Worm (Caenorhabditis elegans) whole organism, late embryonic: ENCODE measurements around the gene C13G3.12.

Experiments
- C08G9.2 ChIP-seq: sonication (generic microtip); optimal IDR thresholded peaks from 2 replicates; lab custom pipeline; 2016; ENCODE audit warnings: mild to moderate bottlenecking, missing genetic modification characterization, moderate library complexity, missing compliant biosample characterization
- F13H6.1 ChIP-seq: sonication (generic microtip); optimal IDR thresholded peaks from 2 replicates; lab custom pipeline; 2016; ENCODE audit warnings: missing genetic modification characterization, missing compliant biosample characterization
- T23F11.4 ChIP-seq: fragments of 200-800 bp; sonication (Bioruptor generic); optimal IDR thresholded peaks from 2 replicates; lab custom pipeline; 2018; ENCODE audit warnings: mild to moderate bottlenecking, missing genetic modification characterization, missing compliant biosample characterization
- ahr-1 ChIP-seq: sonication (generic microtip); optimal IDR thresholded peaks from 2 replicates; lab custom pipeline; 2016; ENCODE audit warnings: missing genetic modification characterization, missing compliant biosample characterization
- ama-1 ChIP-seq: fragments of 150-350 bp; optimal IDR thresholded peaks from 2 replicates; lab custom pipeline; 2014
- ceh-18 ChIP-seq: sonication (generic microtip); optimal IDR thresholded peaks from 2 replicates; lab custom pipeline; 2016; ENCODE audit warnings: missing genetic modification characterization, missing compliant biosample characterization
- ceh-19 ChIP-seq: fragments of 200-800 bp; sonication (Bioruptor generic); optimal IDR thresholded peaks from 2 replicates; lab custom pipeline; 2018; ENCODE audit warnings: mild to moderate bottlenecking, missing genetic modification characterization, missing compliant biosample characterization
- ceh-2 ChIP-seq: sonication (generic microtip); optimal IDR thresholded peaks from 2 replicates; lab custom pipeline; 2016; ENCODE audit warnings: missing genotype, missing genetic modification characterization, missing compliant biosample characterization
- ceh-30 ChIP-seq: fragments of 150-350 bp; optimal IDR thresholded peaks from 2 replicates; lab custom pipeline; 2014; ENCODE audit warnings: missing biosample characterization, missing genetic modification characterization
- ceh-31 ChIP-seq: sonication (generic microtip); optimal IDR thresholded peaks from 2 replicates; lab custom pipeline; 2016; ENCODE audit warnings: missing genetic modification characterization, missing compliant biosample characterization
- ceh-45 ChIP-seq: fragments of 200-800 bp; sonication (Bioruptor generic); IDR thresholded peaks from 2 replicates; pipeline ENCODE4 v1.3.6; 2022; ENCODE audit warnings: missing genetic modification reagents, missing genetic modification characterization, missing compliant biosample characterization
- ceh-9 ChIP-seq: sonication (generic microtip); optimal IDR thresholded peaks from 2 replicates; lab custom pipeline; 2016; ENCODE audit warnings: mild to moderate bottlenecking, missing genetic modification characterization, inconsistent platforms, missing compliant biosample characterization
- che-1 ChIP-seq: sonication (generic microtip); optimal IDR thresholded peaks from 2 replicates; lab custom pipeline; 2016; ENCODE audit warnings: mild to moderate bottlenecking, missing genetic modification characterization, missing compliant biosample characterization
- dmd-4 ChIP-seq: sonication (generic microtip); optimal IDR thresholded peaks from 2 replicates; lab custom pipeline; 2016; ENCODE audit warnings: borderline replicate concordance, missing genetic modification characterization, missing compliant biosample characterization
- dve-1 ChIP-seq: sonication (generic microtip); optimal IDR thresholded peaks from 2 replicates; lab custom pipeline; 2017; ENCODE audit warnings: antibody characterized with exemption, mild to moderate bottlenecking, missing genetic modification characterization, missing compliant biosample characterization
- elt-2 ChIP-seq: sonication (generic microtip); optimal IDR thresholded peaks from 2 replicates; lab custom pipeline; 2016; ENCODE audit warnings: missing genetic modification reagents, missing genetic modification characterization, missing compliant biosample characterization
- elt-4 ChIP-seq: sonication (generic microtip); optimal IDR thresholded peaks from 2 replicates; lab custom pipeline; 2016; ENCODE audit warnings: missing genetic modification characterization, missing compliant biosample characterization
- eyg-1 ChIP-seq: sonication (generic microtip); optimal IDR thresholded peaks from 2 replicates; lab custom pipeline; 2016; ENCODE audit warnings: missing genotype, missing genetic modification characterization, missing compliant biosample characterization
- fkh-10 ChIP-seq: fragments of 150-350 bp; optimal IDR thresholded peaks from 2 replicates; lab custom pipeline; 2014; ENCODE audit warnings: missing biosample characterization, missing genetic modification reagents, missing genetic modification characterization
- hlh-15 ChIP-seq: sonication (generic microtip); optimal IDR thresholded peaks from 2 replicates; lab custom pipeline; 2016; ENCODE audit warnings: missing genetic modification characterization, missing compliant biosample characterization
- hlh-6 ChIP-seq: sonication (generic microtip); optimal IDR thresholded peaks from 2 replicates; lab custom pipeline; 2016; ENCODE audit warnings: missing genotype, missing genetic modification characterization, missing compliant biosample characterization
- hlh-8 ChIP-seq: sonication (generic microtip); optimal IDR thresholded peaks from 2 replicates; lab custom pipeline; 2016; ENCODE audit warnings: missing genotype, missing genetic modification characterization, missing compliant biosample characterization
- lin-11 ChIP-seq: fragments of 200-800 bp; sonication (Bioruptor generic); optimal IDR thresholded peaks from 2 replicates; lab custom pipeline; 2018; ENCODE audit warnings: mild to moderate bottlenecking, missing genetic modification characterization, missing compliant biosample characterization
- nhr-232 ChIP-seq: sonication (generic microtip); optimal IDR thresholded peaks from 2 replicates; lab custom pipeline; 2016; ENCODE audit warnings: missing genetic modification characterization, missing compliant biosample characterization
- npax-4 ChIP-seq: sonication (generic microtip); optimal IDR thresholded peaks from 2 replicates; lab custom pipeline; 2016; ENCODE audit warnings: missing genetic modification characterization, missing compliant biosample characterization
- odd-2 ChIP-seq: sonication (generic microtip); optimal IDR thresholded peaks from 2 replicates; lab custom pipeline; 2017; ENCODE audit warnings: antibody characterized with exemption, mild to moderate bottlenecking, missing genetic modification characterization, missing compliant biosample characterization
- pat-9 ChIP-seq: fragments of 200-800 bp; sonication (Bioruptor generic); optimal IDR thresholded peaks from 2 replicates; lab custom pipeline; 2018; ENCODE audit warnings: mild to moderate bottlenecking, missing genetic modification characterization, moderate library complexity, missing compliant biosample characterization
- pha-2 ChIP-seq: sonication (generic microtip); optimal IDR thresholded peaks from 2 replicates; lab custom pipeline; 2017; ENCODE audit warnings: mild to moderate bottlenecking, missing genetic modification characterization, missing compliant biosample characterization
- pqm-1 ChIP-seq: sonication (generic microtip); optimal IDR thresholded peaks from 2 replicates; lab custom pipeline; 2016; ENCODE audit warnings: missing genetic modification characterization, missing compliant biosample characterization
- pros-1 ChIP-seq: fragments of 150-350 bp; optimal IDR thresholded peaks from 2 replicates; lab custom pipeline; 2014; ENCODE audit warnings: missing biosample characterization, missing genetic modification reagents, missing genetic modification characterization
- sdc-2 ChIP-seq: sonication (generic microtip); optimal IDR thresholded peaks from 2 replicates; lab custom pipeline; 2016; ENCODE audit warnings: missing genotype, missing genetic modification characterization, missing compliant biosample characterization
- sox-2 ChIP-seq: fragments of 200-800 bp; sonication (Bioruptor generic); IDR thresholded peaks from 2 replicates; pipeline ENCODE4 v1.3.6; 2022; ENCODE audit warnings: missing genetic modification reagents, missing genetic modification characterization, missing compliant biosample characterization
- sox-4 ChIP-seq: sonication (generic microtip); optimal IDR thresholded peaks from 2 replicates; lab custom pipeline; 2017; ENCODE audit warnings: mild to moderate bottlenecking, missing genetic modification characterization, inconsistent platforms, missing compliant biosample characterization
- syd-9 ChIP-seq: sonication (generic microtip); optimal IDR thresholded peaks from 2 replicates; lab custom pipeline; 2016; ENCODE audit warnings: mild to moderate bottlenecking, missing genetic modification characterization, moderate library complexity, missing compliant biosample characterization
- tbx-7 ChIP-seq: sonication (generic microtip); optimal IDR thresholded peaks from 2 replicates; lab custom pipeline; 2016; ENCODE audit warnings: missing genotype, missing genetic modification characterization, missing compliant biosample characterization
- unc-42 ChIP-seq: sonication (generic microtip); optimal IDR thresholded peaks from 2 replicates; lab custom pipeline; 2016; ENCODE audit warnings: missing genotype, missing genetic modification characterization, missing compliant biosample characterization

Gene C13G3.12

DNA sequence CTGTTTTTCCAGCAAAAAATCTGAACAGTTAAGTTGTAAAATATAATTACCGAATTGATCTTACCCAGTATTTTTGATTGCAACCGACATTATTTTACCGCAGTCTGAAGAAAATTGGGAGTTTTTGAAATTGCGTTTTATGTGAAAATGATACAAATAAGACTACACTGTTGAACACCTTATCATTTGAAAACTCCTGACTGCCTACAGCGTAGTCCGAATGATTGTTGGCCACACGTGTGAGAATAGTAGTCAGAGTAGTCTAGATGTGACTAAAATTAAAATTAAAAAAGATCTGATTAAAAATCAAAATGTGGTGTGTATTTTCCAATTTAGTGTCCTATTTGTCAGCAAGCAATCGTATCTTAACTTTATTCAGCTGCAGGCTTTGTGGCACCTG lies 24.0 kb upstream of the C13G3.12 start, which contains the start of gene dhs-18:
Gene dhs-18 (minus strand): TSS at position 104 of the 400 bp plus-strand sequence.
- no peak for TF ChIP-seq ceh-31

DNA sequence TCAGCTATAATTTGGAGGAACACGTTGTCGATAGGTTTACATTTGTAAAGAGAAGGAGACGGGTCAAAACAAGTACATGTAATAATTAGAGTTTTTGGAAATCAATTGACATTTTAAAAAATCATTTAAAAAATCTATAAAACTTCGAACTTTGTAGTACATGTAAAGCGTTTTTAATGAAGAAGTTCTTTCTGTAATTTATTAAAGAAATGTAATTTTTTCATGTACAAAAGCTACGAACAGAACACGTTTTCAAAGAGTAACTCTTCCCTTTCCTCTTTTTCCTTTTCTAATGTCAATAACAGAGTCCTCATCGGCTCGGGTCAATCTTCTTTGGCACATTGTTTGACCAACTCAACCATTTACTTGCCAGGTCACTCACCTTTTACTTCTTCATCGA lies 21.1 kb upstream of the C13G3.12 start, which contains the start of gene C45B11.6:
Gene C45B11.6 (plus strand): TSS at position 301 of the 400 bp plus-strand sequence.
- TF ChIP-seq hlh-6 (tag; lab: Kevin White, UChicago), result no peak
- TF ChIP-seq pros-1 (tag; lab: Kevin White, UChicago), result no peak
- no peak for TF ChIP-seq syd-9 (tag; lab: Kevin White, UChicago)
- TF ChIP-seq eyg-1, result no peak
- TF ChIP-seq ama-1, result no peak
- no peak for TF ChIP-seq hlh-15
- no peak for TF ChIP-seq elt-4 (tag; lab: Kevin White, UChicago)
- no peak for TF ChIP-seq pat-9 (tag; lab: Kevin White, UChicago)
- TF ChIP-seq C08G9.2 (tag; lab: Kevin White, UChicago), result no peak
- TF ChIP-seq ceh-19, result no peak
- TF ChIP-seq, all 69 proteins: peak for 0

DNA sequence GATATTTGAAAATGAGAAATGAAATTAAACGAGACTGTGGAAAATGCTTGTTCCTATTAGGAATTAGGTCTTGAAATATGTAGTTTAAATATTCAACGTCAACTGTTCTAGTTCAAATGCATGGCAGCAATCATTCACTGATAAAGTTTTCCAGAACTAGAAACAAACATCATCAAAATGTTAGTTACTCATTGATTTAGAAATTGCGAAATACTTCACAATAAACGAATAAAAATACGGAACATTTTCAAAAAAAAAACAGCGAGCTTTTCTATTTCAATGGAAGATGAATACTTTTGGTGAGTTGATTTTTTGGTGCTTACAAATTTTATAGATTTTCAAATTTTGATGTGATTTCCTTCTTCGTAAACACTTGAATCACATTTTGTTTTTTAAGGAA lies 19.8 kb upstream of the C13G3.12 start, which contains the start of gene C45B11.2:
Gene C45B11.2 (plus strand): TSS at position 173 of the 400 bp plus-strand sequence.
- TF ChIP-seq unc-42 (tag; lab: Kevin White, UChicago) (no peak), pros-1 (tag; lab: Kevin White, UChicago) (no peak), fkh-10 (GFP tag; lab: Kevin White, UChicago) (no peak), dmd-4 (no peak), F13H6.1 (tag; lab: Kevin White, UChicago) (no peak), dve-1 (tag; lab: Kevin White, UChicago) (no peak), tbx-7 (tag; lab: Kevin White, UChicago) (no peak), hlh-8 (tag; lab: Kevin White, UChicago) (no peak), nhr-232 (tag; lab: Kevin White, UChicago) (no peak), odd-2 (tag; lab: Kevin White, UChicago) (no peak), ahr-1 (no peak), sox-2 (no peak)

DNA sequence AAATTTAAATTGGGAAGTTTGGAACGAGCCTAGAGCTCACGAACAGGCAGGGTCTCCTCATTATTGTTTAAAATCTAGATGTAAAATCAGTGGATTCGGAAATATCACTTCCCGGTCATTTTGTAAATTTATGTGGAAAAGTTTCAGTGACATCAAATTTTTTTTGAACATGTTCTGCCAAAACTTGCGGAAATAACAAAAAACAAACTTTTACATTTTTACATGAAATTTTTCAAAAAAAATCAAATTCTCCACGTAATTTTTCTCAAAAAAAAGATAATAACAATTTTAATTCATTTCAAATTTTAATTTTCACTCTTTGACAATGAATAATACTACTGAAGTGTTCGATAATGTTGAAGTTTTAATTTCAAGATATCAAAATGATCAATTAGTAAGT lies 18.8 kb upstream of the C13G3.12 start, which contains the start of gene C45B11.5:
Gene C45B11.5 (plus strand): TSS at position 301 of the 400 bp plus-strand sequence.
- no peak for TF ChIP-seq C08G9.2 (tag; lab: Kevin White, UChicago)
- no peak for TF ChIP-seq elt-2 (tag; lab: Kevin White, UChicago)
- TF ChIP-seq ceh-18 (tag; lab: Kevin White, UChicago), result no peak
- TF ChIP-seq elt-4 (tag; lab: Kevin White, UChicago), result no peak
- no peak for TF ChIP-seq ceh-9 (tag; lab: Kevin White, UChicago)
- TF ChIP-seq T23F11.4 (GFP tag; lab: Kevin White, UChicago), result no peak
- no peak for TF ChIP-seq hlh-6 (tag; lab: Kevin White, UChicago)
- no peak for TF ChIP-seq ceh-31
- TF ChIP-seq ceh-2 (tag; lab: Kevin White, UChicago), result no peak
- no peak for TF ChIP-seq npax-4 (tag; lab: Kevin White, UChicago)
- TF ChIP-seq sdc-2 (tag; lab: Kevin White, UChicago), result no peak
- TF ChIP-seq, all 69 proteins: peak for 0

DNA sequence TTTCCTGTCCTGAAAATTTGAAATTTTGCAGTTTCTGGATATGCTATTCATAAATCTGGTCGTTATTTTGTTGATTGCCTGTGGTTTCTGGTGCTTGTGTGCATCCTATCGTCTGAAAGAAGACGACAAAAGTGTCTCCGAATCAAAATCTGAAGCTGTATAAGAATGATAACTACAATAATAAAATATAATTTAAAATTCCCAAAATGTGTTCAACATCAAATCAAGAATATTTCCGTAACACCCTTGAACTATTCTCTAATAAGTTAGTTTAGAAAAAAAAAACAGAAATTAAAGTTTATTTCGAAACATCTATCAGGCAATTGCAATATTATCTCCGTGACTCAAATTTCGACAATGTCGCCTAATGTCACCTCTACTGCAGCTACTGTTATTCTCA lies 17.8 kb upstream of the C13G3.12 start, which contains the start of gene C45B11.8:
Gene C45B11.8 (plus strand): TSS at position 301 of the 400 bp plus-strand sequence.
- TF ChIP-seq sox-4 (tag; lab: Kevin White, UChicago) (no peak), che-1 (no peak), pha-2 (tag; lab: Kevin White, UChicago) (no peak), pqm-1 (tag; lab: Kevin White, UChicago) (no peak), pat-9 (tag; lab: Kevin White, UChicago) (no peak), tbx-7 (tag; lab: Kevin White, UChicago) (no peak), F13H6.1 (tag; lab: Kevin White, UChicago) (no peak), ceh-30 (no peak), ceh-45 (no peak), lin-11 (no peak)
